Worm (Caenorhabditis elegans): ENCODE data around the gene spch-1.

The spch-1 gene

ce11 chrIV:10116765-10117164, 5.4 kb upstream of the spch-1 start:
- TF ChIP-seq ztf-11 (tag; optimal IDR thresholded peaks at IDR 0.05) (no peak), blmp-1 (tag; optimal IDR thresholded peaks at IDR 0.05; ENCODE audit: insufficient read depth) (no peak)

- TF ChIP-seq mdl-1 (tag; optimal IDR thresholded peaks at IDR 0.05) (no peak), peb-1 (tag; optimal IDR thresholded peaks at IDR 0.05) (no peak), ztf-11 (tag; optimal IDR thresholded peaks at IDR 0.05) (no peak), C34F6.9 (tag; optimal IDR thresholded peaks at IDR 0.05) (no peak), nhr-21 (tag; optimal IDR thresholded peaks at IDR 0.05) (no peak), fos-1 (tag; optimal IDR thresholded peaks at IDR 0.05) (no peak), ceh-16 (tag; optimal IDR thresholded peaks at IDR 0.05) (no peak)
Observed at ce11 chrIV:10115142-10115541, 3.8 kb upstream of the spch-1 start, which contains the start of gene C04G2.10. Gene C04G2.10 (plus strand): TSS chrIV:10115442.

ce11 chrIV:10112570-10112969, 1.2 kb upstream of the spch-1 start, which contains the start of gene nsph-3.2:
Gene nsph-3.2 (plus strand): TSS chrIV:10112870.
- TF ChIP-seq elt-3 (tag; optimal IDR thresholded peaks at IDR 0.05): no peak
- TF ChIP-seq nhr-11 (tag; optimal IDR thresholded peaks at IDR 0.05): no peak
- TF ChIP-seq lin-39 (tag; optimal IDR thresholded peaks at IDR 0.05): no peak
- no peak for TF ChIP-seq ZK546.5 (tag; optimal IDR thresholded peaks at IDR 0.05)
- TF ChIP-seq nhr-21 (tag; optimal IDR thresholded peaks at IDR 0.05): no peak
- no peak for TF ChIP-seq lin-13 (GFP tag; optimal IDR thresholded peaks at IDR 0.05)
- no peak for TF ChIP-seq alr-1 (tag; optimal IDR thresholded peaks at IDR 0.05)
- TF ChIP-seq ztf-1 (GFP tag; conservative IDR thresholded peaks at IDR 0.05): no peak
- no peak for TF ChIP-seq sem-4 (tag; optimal IDR thresholded peaks at IDR 0.05)
- TF ChIP-seq ceh-82 (tag; optimal IDR thresholded peaks at IDR 0.05): no peak
- TF ChIP-seq nhr-237 (tag; optimal IDR thresholded peaks at IDR 0.05): no peak
- TF ChIP-seq blmp-1 (tag; optimal IDR thresholded peaks at IDR 0.05; ENCODE audit: insufficient read depth): no peak
- TF ChIP-seq Y55F3AM.14 (GFP tag; optimal IDR thresholded peaks at IDR 0.05): no peak
- TF ChIP-seq ztf-11 (tag; optimal IDR thresholded peaks at IDR 0.05): no peak
- no peak for TF ChIP-seq nhr-77 (tag; optimal IDR thresholded peaks at IDR 0.05)
- no peak for TF ChIP-seq nhr-23 (tag; optimal IDR thresholded peaks at IDR 0.05)
- no peak for TF ChIP-seq peb-1 (tag; optimal IDR thresholded peaks at IDR 0.05)

DNA sequence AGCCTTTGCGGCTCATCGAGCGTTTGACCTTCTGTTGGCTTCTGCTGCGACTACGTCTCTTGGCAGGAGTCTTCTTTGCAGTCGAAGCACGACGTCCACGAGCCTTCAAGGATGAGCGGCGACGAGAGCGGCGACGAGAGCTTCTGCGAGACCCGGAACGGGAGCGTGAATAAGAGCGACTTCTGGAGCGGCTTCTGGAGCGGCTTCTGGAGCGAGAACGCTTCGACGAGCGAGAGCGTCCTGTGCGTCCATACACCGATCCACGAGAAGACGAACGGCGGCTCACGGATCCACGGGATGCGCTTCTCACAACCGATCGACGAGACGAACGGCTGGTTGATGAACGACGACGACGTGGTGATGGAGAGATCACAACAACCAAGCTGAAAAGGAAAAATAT, 471 bp downstream of the spch-1 start:
- TF ChIP-seq nhr-21 (tag; optimal IDR thresholded peaks at IDR 0.05) (no peak), ama-1 (optimal IDR thresholded peaks at IDR 0.05) (no peak), lin-13 (GFP tag; optimal IDR thresholded peaks at IDR 0.05) (no peak), skn-1 (tag; optimal IDR thresholded peaks at IDR 0.05) (no peak), ZK546.5 (tag; optimal IDR thresholded peaks at IDR 0.05) (no peak), mab-5 (tag; optimal IDR thresholded peaks at IDR 0.05) (no peak), nhr-11 (tag; optimal IDR thresholded peaks at IDR 0.05) (no peak), dmd-4 (tag; optimal IDR thresholded peaks at IDR 0.05) (no peak), ztf-11 (tag; optimal IDR thresholded peaks at IDR 0.05) (no peak), nhr-12 (tag; optimal IDR thresholded peaks at IDR 0.05) (no peak), Y55F3AM.14 (GFP tag; optimal IDR thresholded peaks at IDR 0.05) (no peak), lsy-2 (tag; optimal IDR thresholded peaks at IDR 0.05) (no peak), peb-1 (tag; optimal IDR thresholded peaks at IDR 0.05) (no peak), nhr-129 (tag; optimal IDR thresholded peaks at IDR 0.05) (no peak), nhr-10 (tag; optimal IDR thresholded peaks at IDR 0.05) (no peak), nhr-23 (tag; optimal IDR thresholded peaks at IDR 0.05) (no peak), crh-2 (tag; optimal IDR thresholded peaks at IDR 0.05) (no peak), elt-1 (tag; optimal IDR thresholded peaks at IDR 0.05) (no peak)

- no peak for TF ChIP-seq elt-3 (tag; optimal IDR thresholded peaks at IDR 0.05)
Observed at ce11 chrIV:10110417-10110816, 924 bp downstream of the spch-1 start, which contains the start of gene egl-38. Gene egl-38 (minus strand): TSS chrIV:10110517.

ce11 chrIV:10096881-10097280, 14.5 kb downstream of the spch-1 start, which contains the start of gene dis-3:
Gene dis-3 (plus strand): TSS chrIV:10097202.
- TF ChIP-seq unc-39 (tag; optimal IDR thresholded peaks at IDR 0.05) (no peak), nhr-23 (tag; optimal IDR thresholded peaks at IDR 0.05) (no peak), R02D3.7 (tag; optimal IDR thresholded peaks at IDR 0.05) (peak; percentile 55), peb-1 (tag; optimal IDR thresholded peaks at IDR 0.05) (no peak), fos-1 (tag; optimal IDR thresholded peaks at IDR 0.05) (no peak), ztf-4 (tag; optimal IDR thresholded peaks at IDR 0.05) (no peak), ceh-16 (tag; optimal IDR thresholded peaks at IDR 0.05) (no peak), ama-1 (optimal IDR thresholded peaks at IDR 0.05) (no peak)
